Worm (Caenorhabditis elegans) whole organism, L4 larva: ENCODE data around the gene sri-31.

Source experiments
- F26F4.8 ChIP-seq: fragments of 200-800 bp; sonication (Bioruptor generic); conservative IDR thresholded peaks from 2 replicates; pipeline ENCODE4 v1.3.6; 2022; ENCODE audit warnings: missing genetic modification characterization, missing compliant biosample characterization
- F37D6.2 ChIP-seq: sonication (generic microtip); optimal IDR thresholded peaks from 2 replicates; lab custom pipeline; 2016; ENCODE audit warnings: mild to moderate bottlenecking, missing genetic modification characterization, missing compliant biosample characterization
- F49E8.2 ChIP-seq: sonication (generic microtip); optimal IDR thresholded peaks from 2 replicates; lab custom pipeline; 2016; ENCODE audit warnings: missing compliant biosample characterization, mild to moderate bottlenecking, missing genetic modification characterization, borderline replicate concordance
- R02D3.7 ChIP-seq: fragments of 150-350 bp; sonication (generic microtip); optimal IDR thresholded peaks from 3 replicates; lab custom pipeline; 2014; ENCODE audit warnings: missing biosample characterization, missing genetic modification characterization
- T20F7.1 ChIP-seq: fragments of 200-800 bp; sonication (Bioruptor generic); optimal IDR thresholded peaks from 2 replicates; lab custom pipeline; 2018; ENCODE audit warnings: mild to moderate bottlenecking, missing genetic modification characterization, missing compliant biosample characterization
- Y75B8A.6 ChIP-seq: fragments of 200-800 bp; sonication (Bioruptor generic); IDR thresholded peaks from 2 replicates; pipeline ENCODE4 v1.3.6; 2022; ENCODE audit warnings: missing genetic modification reagents, missing genetic modification characterization, missing compliant biosample characterization
- ZK337.2 ChIP-seq: fragments of 200-800 bp; sonication (Bioruptor generic); IDR thresholded peaks from 2 replicates; pipeline ENCODE4 v1.3.6; 2022; ENCODE audit warnings: missing genetic modification reagents, missing genetic modification characterization, missing compliant biosample characterization
- aha-1 ChIP-seq: fragments of 150-350 bp; peaks from one replicate; lab custom pipeline; 2014; ENCODE audit warnings: missing biosample characterization, missing genetic modification characterization
- ceh-32 ChIP-seq: sonication (generic microtip); optimal IDR thresholded peaks from 2 replicates; lab custom pipeline; 2016; ENCODE audit warnings: mild to moderate bottlenecking, missing genetic modification characterization, missing compliant biosample characterization; ENCODE audit not compliant: poor library complexity
- ceh-62 ChIP-seq: sonication (generic microtip); optimal IDR thresholded peaks from 2 replicates; lab custom pipeline; 2017; ENCODE audit warnings: missing biosample characterization, missing genetic modification characterization
- ceh-82 ChIP-seq: sonication (generic microtip); optimal IDR thresholded peaks from 2 replicates; lab custom pipeline; 2017; ENCODE audit warnings: missing biosample characterization, missing genetic modification characterization
- daf-16 ChIP-seq, 3 experiments: sonication (generic microtip); optimal IDR thresholded peaks; 2 replicates each; lab custom pipeline; 2016 to 2017; ENCODE audit warnings: missing genetic modification characterization in 3 of 3, missing genetic modification reagents in 3 of 3, mild to moderate bottlenecking in 2 of 3, missing compliant biosample characterization in 2 of 3, missing biosample characterization in 1 of 3, moderate library complexity in 1 of 3
- daf-19 ChIP-seq: fragments of 200-800 bp; sonication (Bioruptor generic); conservative IDR thresholded peaks from 2 replicates; pipeline ENCODE4 v1.3.6; 2022; ENCODE audit warnings: missing genetic modification characterization, missing compliant biosample characterization
- daf-8 ChIP-seq: fragments of 200-800 bp; sonication (Bioruptor generic); IDR thresholded peaks from 2 replicates; pipeline ENCODE4 v1.3.6; 2022; ENCODE audit warnings: missing genetic modification characterization, missing compliant biosample characterization
- dpl-1 ChIP-seq: fragments of 150-350 bp; optimal IDR thresholded peaks from 2 replicates; lab custom pipeline; 2014; ENCODE audit warnings: missing biosample characterization, missing genetic modification reagents, missing genetic modification characterization
- duxl-1 ChIP-seq: sonication (generic microtip); optimal IDR thresholded peaks from 2 replicates; lab custom pipeline; 2016; ENCODE audit warnings: mild to moderate bottlenecking, missing genetic modification characterization, moderate library complexity, missing compliant biosample characterization; ENCODE audit not compliant: poor library complexity
- fkh-10 ChIP-seq: fragments of 150-350 bp; optimal IDR thresholded peaks from 2 replicates; lab custom pipeline; 2014; ENCODE audit warnings: missing biosample characterization, missing genetic modification reagents, missing genetic modification characterization
- hif-1 ChIP-seq, 2 experiments: sonication (generic microtip); optimal IDR thresholded peaks; 2 replicates each; lab custom pipeline; 2016 to 2017; ENCODE audit warnings: missing compliant biosample characterization in 2 of 2, missing genetic modification characterization in 2 of 2, missing genetic modification reagents in 2 of 2, missing genotype in 2 of 2, mild to moderate bottlenecking in 1 of 2
- lin-13 ChIP-seq: fragments of 150-350 bp; optimal IDR thresholded peaks from 2 replicates; lab custom pipeline; 2014; ENCODE audit warnings: missing biosample characterization, missing genetic modification reagents, missing genetic modification characterization
- lin-29 ChIP-seq: fragments of 200-800 bp; sonication (Bioruptor generic); IDR thresholded peaks from 2 replicates; pipeline ENCODE4 v1.3.6; 2022; ENCODE audit warnings: missing genetic modification reagents, missing genetic modification characterization, missing compliant biosample characterization
- lin-38 ChIP-seq: fragments of 200-800 bp; sonication (Bioruptor generic); IDR thresholded peaks from 2 replicates; pipeline ENCODE4 v1.3.6; 2022; ENCODE audit warnings: missing genetic modification reagents, missing genetic modification characterization, missing compliant biosample characterization
- lir-3 ChIP-seq: sonication (generic microtip); optimal IDR thresholded peaks from 2 replicates; lab custom pipeline; 2016; ENCODE audit warnings: mild to moderate bottlenecking, missing genetic modification characterization, missing compliant biosample characterization
- madf-9 ChIP-seq: fragments of 200-800 bp; sonication (Bioruptor generic); conservative IDR thresholded peaks from 2 replicates; pipeline ENCODE4 v1.3.6; 2022; ENCODE audit warnings: missing genetic modification reagents, missing genetic modification characterization, missing compliant biosample characterization
- mdl-1 ChIP-seq, 2 experiments: fragments of 150-350 bp in 1 of 2; sonication (generic microtip) in 1 of 2; optimal IDR thresholded peaks; 2 replicates each; lab custom pipeline; 2014 to 2017; ENCODE audit warnings: missing biosample characterization in 2 of 2, missing genetic modification characterization in 2 of 2
- nhr-10 ChIP-seq: fragments of 150-350 bp; optimal IDR thresholded peaks from 2 replicates; lab custom pipeline; 2014; ENCODE audit warnings: missing biosample characterization, missing genetic modification characterization
- nhr-102 ChIP-seq: sonication (generic microtip); optimal IDR thresholded peaks from 2 replicates; lab custom pipeline; 2016; ENCODE audit warnings: mild to moderate bottlenecking, missing genetic modification characterization, moderate library complexity, missing compliant biosample characterization
- nhr-111 ChIP-seq: fragments of 200-800 bp; sonication (Bioruptor generic); optimal IDR thresholded peaks from 2 replicates; lab custom pipeline; 2018; ENCODE audit warnings: mild to moderate bottlenecking, missing genetic modification characterization, missing compliant biosample characterization
- nhr-237 ChIP-seq: sonication (generic microtip); optimal IDR thresholded peaks from 2 replicates; lab custom pipeline; 2017; ENCODE audit warnings: missing biosample characterization, missing genetic modification characterization
- nhr-25 ChIP-seq: sonication (generic microtip); optimal IDR thresholded peaks from 2 replicates; lab custom pipeline; 2017; ENCODE audit warnings: missing genetic modification characterization, mild to moderate bottlenecking, missing compliant biosample characterization, antibody characterized with exemption, moderate library complexity, borderline replicate concordance; ENCODE audit not compliant: insufficient read depth
- nhr-28 ChIP-seq: fragments of 150-350 bp; optimal IDR thresholded peaks from 2 replicates; lab custom pipeline; 2014; ENCODE audit warnings: missing biosample characterization, missing genetic modification characterization
- nhr-77 ChIP-seq: fragments of 150-350 bp; optimal IDR thresholded peaks from 2 replicates; lab custom pipeline; 2014; ENCODE audit warnings: missing biosample characterization, missing genetic modification characterization
- php-3 ChIP-seq: fragments of 200-800 bp; sonication (Bioruptor generic); IDR thresholded peaks from 2 replicates; pipeline ENCODE4 v1.3.6; 2022; ENCODE audit warnings: missing genetic modification reagents, missing genetic modification characterization, missing compliant biosample characterization
- sdz-12 ChIP-seq: fragments of 200-800 bp; sonication (Bioruptor generic); optimal IDR thresholded peaks from 2 replicates; lab custom pipeline; 2018; ENCODE audit warnings: mild to moderate bottlenecking, missing genetic modification characterization, missing compliant biosample characterization
- set-16 ChIP-seq: fragments of 200-800 bp; sonication (Bioruptor generic); IDR thresholded peaks from 2 replicates; pipeline ENCODE4 v1.3.6; 2022; ENCODE audit warnings: missing genetic modification reagents, missing genetic modification characterization, missing compliant biosample characterization
- skn-1 ChIP-seq: fragments of 150-350 bp; optimal IDR thresholded peaks from 2 replicates; lab custom pipeline; 2014; ENCODE audit warnings: missing biosample characterization, missing genetic modification characterization
- snpc-1.2 ChIP-seq: fragments of 200-800 bp; sonication (Bioruptor generic); IDR thresholded peaks from 2 replicates; pipeline ENCODE4 v1.3.6; 2022; ENCODE audit warnings: missing genetic modification reagents, missing genetic modification characterization, missing compliant biosample characterization
- spr-1 ChIP-seq: sonication (generic microtip); optimal IDR thresholded peaks from 2 replicates; lab custom pipeline; 2016; ENCODE audit warnings: mild to moderate bottlenecking, missing genetic modification characterization, missing compliant biosample characterization
- tag-97 ChIP-seq: fragments of 200-800 bp; sonication (Bioruptor generic); IDR thresholded peaks from 2 replicates; pipeline ENCODE4 v1.3.6; 2022; ENCODE audit warnings: missing genetic modification characterization, missing compliant biosample characterization
- unc-62 ChIP-seq, 3 experiments: fragments of 150-350 bp in 1 of 3; sonication (generic microtip); optimal IDR thresholded peaks in 2 of 3; peaks in 1 of 3; 1 replicate in 1 of 3; 2 replicates in 2 of 3; lab custom pipeline; 2014 to 2017; ENCODE audit warnings: missing biosample characterization in 3 of 3, missing genetic modification characterization in 3 of 3, missing genetic modification reagents in 3 of 3, missing genotype in 1 of 3
- vab-7 ChIP-seq: fragments of 200-800 bp; sonication (Bioruptor generic); IDR thresholded peaks from 2 replicates; pipeline ENCODE4 v1.3.6; 2022; ENCODE audit warnings: missing genetic modification reagents, missing genetic modification characterization, missing compliant biosample characterization
- zag-1 ChIP-seq: fragments of 150-350 bp; optimal IDR thresholded peaks from 2 replicates; lab custom pipeline; 2014; ENCODE audit warnings: missing biosample characterization, missing genetic modification characterization
- zip-11 ChIP-seq: fragments of 200-800 bp; sonication (Bioruptor generic); IDR thresholded peaks from 2 replicates; pipeline ENCODE4 v1.3.6; 2022; ENCODE audit warnings: missing genetic modification characterization, missing compliant biosample characterization

sri-31 gene

DNA sequence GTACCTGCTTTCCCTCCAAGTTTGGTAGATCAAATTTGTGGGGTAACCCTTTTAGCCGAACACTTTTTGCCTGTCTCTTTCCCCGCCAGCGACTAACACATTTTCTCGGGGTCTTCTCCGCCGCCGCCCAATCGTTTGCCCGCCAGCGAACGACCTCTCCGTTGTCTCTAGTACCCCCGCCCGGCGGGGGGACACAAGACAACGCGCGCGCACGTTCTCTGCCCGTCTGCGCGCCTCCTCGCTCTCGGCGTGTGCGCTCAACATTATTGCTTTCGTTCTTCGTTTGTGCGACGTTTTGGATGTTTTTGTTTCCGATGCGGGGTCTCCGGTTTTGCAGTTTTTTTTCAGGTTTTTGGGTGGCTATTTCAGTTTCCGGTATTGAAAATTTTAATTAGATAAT, 4.7 kb downstream of the sri-31 start (continued):
- TF ChIP-seq spr-1 (tag; lab: Kevin White, UChicago), result peak; percentile 14

DNA sequence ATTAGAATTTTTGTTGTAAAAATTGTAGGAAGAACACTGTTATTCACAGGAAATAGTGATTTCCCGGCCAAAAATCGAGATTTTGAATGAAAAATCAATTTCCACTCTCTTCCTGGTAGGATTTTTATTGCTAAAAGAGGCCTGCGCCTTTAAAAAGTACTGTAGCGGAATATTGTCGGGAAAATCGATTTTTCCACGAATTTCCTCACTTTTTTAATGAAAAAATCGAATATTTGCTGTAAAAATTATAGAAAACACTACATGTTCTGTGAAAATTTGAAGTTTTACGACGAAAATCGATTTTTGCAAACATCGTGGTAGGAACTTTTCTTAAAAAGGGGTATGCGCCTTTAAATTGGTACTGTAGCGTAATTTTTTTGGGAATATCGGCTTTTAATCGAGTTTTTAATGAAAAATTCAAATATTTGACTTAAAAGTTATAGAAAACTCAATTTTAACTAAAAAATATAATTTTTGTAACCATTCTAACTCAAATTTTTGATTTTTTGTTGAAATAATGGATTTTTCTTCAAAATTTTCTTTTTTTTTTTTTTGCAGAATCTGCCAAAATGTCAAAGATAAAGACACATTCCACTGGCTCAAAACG, 5.6 kb downstream of the sri-31 start, which contains the start of gene lin-8:
lin-8 (plus strand) TSS at position 557 of the 607 bp plus-strand sequence.
- TF ChIP-seq ZK337.2 (GFP tag; lab: Robert Waterston, UW) (no peak), F49E8.2 (peak; percentile 59)
- TF ChIP-seq, all 104 proteins: peak for 1

DNA sequence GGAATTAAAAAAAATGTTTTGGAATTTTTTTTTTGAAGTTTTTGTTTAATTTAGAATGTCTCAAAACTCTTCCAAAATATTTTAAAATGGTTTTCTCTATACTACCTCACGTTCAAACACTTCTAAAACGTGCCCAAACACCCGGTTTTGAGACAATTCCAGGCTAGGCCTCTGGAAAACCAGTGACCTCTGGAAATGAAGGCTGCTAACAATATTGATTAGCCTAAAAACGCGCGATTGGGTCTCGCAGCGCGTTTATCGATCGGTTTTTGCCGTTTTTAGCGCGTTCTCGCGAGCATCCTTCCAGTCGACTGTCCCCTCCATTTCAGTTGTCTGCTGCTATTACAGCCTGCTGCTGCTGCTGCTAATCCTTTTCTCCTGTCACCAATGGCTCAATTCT, 10.0 kb downstream of the sri-31 start, which contains the start of gene Y25C1A.6:
Y25C1A.6 (plus strand) TSS at position 301 of the 400 bp plus-strand sequence.
- TF ChIP-seq lin-13 (no peak), lir-3 (tag; lab: Kevin White, UChicago) (no peak), tag-97 (GFP tag; lab: Robert Waterston, UW) (no peak), nhr-28 (tag; lab: Kevin White, UChicago) (no peak), snpc-1.2 (GFP tag; lab: Robert Waterston, UW) (no peak), lin-29 (GFP tag; lab: Robert Waterston, UW) (no peak), daf-19 (GFP tag; lab: Robert Waterston, UW) (no peak), set-16 (GFP tag; lab: Robert Waterston, UW) (no peak), ceh-62 (no peak), lin-38 (GFP tag; lab: Robert Waterston, UW) (no peak), madf-9 (GFP tag; lab: Robert Waterston, UW) (no peak), daf-8 (no peak), F26F4.8 (GFP tag; lab: Robert Waterston, UW) (no peak), F49E8.2 (no peak), nhr-77 (no peak), vab-7 (GFP tag; lab: Robert Waterston, UW) (no peak), hif-1 (tag; optimal IDR thresholded peaks at IDR 0.05; lab: Kevin White, UChicago) (no peak), ceh-32 (tag; lab: Kevin White, UChicago) (no peak), zip-11 (no peak), fkh-10 (no peak)

DNA sequence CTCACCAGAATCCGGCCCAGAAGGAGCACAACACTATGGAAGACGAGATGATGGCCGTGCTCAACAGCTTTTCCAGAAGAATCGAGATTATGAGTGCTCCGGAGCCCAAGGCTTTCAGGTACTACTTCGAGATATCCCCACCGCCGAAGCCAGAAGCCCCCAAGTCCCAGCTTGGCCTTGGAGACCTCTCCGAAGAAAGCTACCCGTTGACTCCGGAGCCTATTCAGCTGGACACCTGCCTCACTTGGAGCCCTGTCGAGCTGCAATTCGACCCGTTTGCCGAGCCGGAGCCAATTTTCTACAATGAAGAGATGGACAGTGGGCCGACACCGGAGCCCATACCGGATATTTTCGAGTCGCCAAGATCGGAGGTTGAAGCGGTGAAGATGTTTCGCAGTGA, 10.8 kb downstream of the sri-31 start:
- TF ChIP-seq T20F7.1 (GFP tag; lab: Kevin White, UChicago), result no peak
- TF ChIP-seq aha-1 (tag; lab: Kevin White, UChicago), result no peak
- TF ChIP-seq sdz-12, result peak; percentile 19
- no peak for TF ChIP-seq ceh-82 (tag; lab: Kevin White, UChicago)
- TF ChIP-seq set-16 (GFP tag; lab: Robert Waterston, UW), result peak; percentile 83

ce11 chrII:3062222-3062621, 11.4 kb downstream of the sri-31 start:
- TF ChIP-seq nhr-10 (tag; lab: Kevin White, UChicago) (no peak), sdz-12 (no peak), mdl-1 (tag; optimal IDR thresholded peaks at IDR 0.05; lab: Kevin White, UChicago) (peak in 1 of 2 experiments; percentile 4), nhr-111 (GFP tag; lab: Kevin White, UChicago) (no peak), daf-16 (GFP tag; optimal IDR thresholded peaks at IDR 0.05; lab: Kevin White, UChicago) (peak; percentile 31 to 64), daf-16 (tag; optimal IDR thresholded peaks at IDR 0.05; lab: Kevin White, UChicago) (peak; percentile 60), php-3 (GFP tag; lab: Robert Waterston, UW) (peak; percentile 47; the same call in 1 of the 2 replicates), dpl-1 (GFP tag; lab: Kevin White, UChicago) (no peak), R02D3.7 (tag; lab: Kevin White, UChicago) (no peak), F37D6.2 (no peak), zag-1 (no peak), Y75B8A.6 (GFP tag; lab: Robert Waterston, UW) (0 out of 2 replicates have a peak, but pooled peaks have one; percentile 44), nhr-25 (tag; lab: Kevin White, UChicago) (no peak), vab-7 (GFP tag; lab: Robert Waterston, UW) (peak; percentile 75), aha-1 (tag; lab: Kevin White, UChicago) (peak; percentile 5), unc-62 (GFP tag; optimal IDR thresholded peaks at IDR 0.05 in 1 of 2; lab: Kevin White, UChicago) (no peak), unc-62 (tag; optimal IDR thresholded peaks at IDR 0.05; lab: Kevin White, UChicago) (no peak), nhr-28 (tag; lab: Kevin White, UChicago) (peak; percentile 21), spr-1 (tag; lab: Kevin White, UChicago) (no peak), duxl-1 (tag; lab: Kevin White, UChicago) (peak; percentile 72), lin-38 (GFP tag; lab: Robert Waterston, UW) (peak; percentile 78), skn-1 (tag; lab: Kevin White, UChicago) (no peak), nhr-102 (tag; lab: Kevin White, UChicago) (peak; percentile 64), lin-29 (GFP tag; lab: Robert Waterston, UW) (no peak), nhr-237 (tag; lab: Kevin White, UChicago) (no peak)
